Worm (Caenorhabditis elegans): Measurements from ENCODE around the gene M01B2.12.

ce11 chrV:15241259-15241658, 22.8 kb downstream of the M01B2.12 start, which contains the start of gene chil-12:
- TF ChIP-seq ama-1 (optimal IDR thresholded peaks at IDR 0.05) (no peak), ces-1 (GFP tag; optimal IDR thresholded peaks at IDR 0.05) (no peak), T26A8.4 (GFP tag; IDR thresholded peaks at IDR 0.05) (no peak), lsy-2 (tag; optimal IDR thresholded peaks at IDR 0.05) (no peak), skn-1 (tag; optimal IDR thresholded peaks at IDR 0.05) (no peak), lin-15B (tag; optimal IDR thresholded peaks at IDR 0.05) (no peak), unc-62 (GFP tag; optimal IDR thresholded peaks at IDR 0.05 in 1 of 2) (no peak), unc-62 (tag; optimal IDR thresholded peaks at IDR 0.05) (no peak), hlh-30 (tag; optimal IDR thresholded peaks at IDR 0.05; ENCODE audit: insufficient read depth) (no peak), egl-43 (GFP tag; IDR thresholded peaks at IDR 0.05) (no peak)

All from whole organism, L4 larva.